Fruit fly (Drosophila melanogaster): Measurements from ENCODE around the gene CG12522.

DNA sequence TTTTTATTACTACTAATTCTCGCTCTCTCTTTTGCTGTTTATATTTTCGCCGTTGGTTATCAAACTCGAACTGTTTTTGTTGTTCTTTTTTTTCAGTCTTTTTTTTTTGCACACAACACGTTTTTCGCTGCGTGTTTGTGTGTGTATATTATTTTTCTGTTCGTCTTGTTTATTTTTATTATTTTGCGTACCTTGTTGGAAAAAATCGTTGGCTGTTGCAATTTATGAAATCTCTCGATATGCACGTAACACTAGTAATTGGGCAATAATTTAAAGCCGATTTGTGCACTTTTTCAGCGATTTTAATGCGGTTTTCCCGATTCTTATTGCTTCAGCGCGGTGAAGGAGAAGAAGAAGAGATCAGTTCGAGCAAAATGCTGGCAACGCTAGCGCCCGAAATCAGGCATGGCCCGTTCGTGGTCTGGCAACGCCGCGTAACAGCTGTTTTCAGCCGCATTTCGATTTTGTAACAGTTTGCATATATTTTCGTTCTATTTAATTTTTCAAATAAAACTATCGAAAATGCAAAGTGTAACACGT lies 12.5 kb downstream of the CG12522 start, which contains the start of the genes FoxK and mRpL2:
- TF ChIP-seq insv (optimal IDR thresholded peaks at IDR 0.05), result no peak
- no peak for TF ChIP-seq psq (optimal IDR thresholded peaks at IDR 0.05)
- no peak for TF ChIP-seq Myc (optimal IDR thresholded peaks at IDR 0.05)
- TF ChIP-seq Sin3A (optimal IDR thresholded peaks at IDR 0.05), result no peak
- no peak for TF ChIP-seq h (optimal IDR thresholded peaks at IDR 0.05)
